Worm (Caenorhabditis elegans) whole organism, L4/young adult: Measurements from ENCODE around the gene chd-3.

ENCODE experiments used
- W03F9.2 ChIP-seq: fragments of 150-350 bp; optimal IDR thresholded peaks from 2 replicates; lab custom pipeline; 2014; ENCODE audit warnings: missing biosample characterization, missing genetic modification characterization
- dao-5 ChIP-seq: sonication (generic microtip); optimal IDR thresholded peaks from 2 replicates; lab custom pipeline; 2016; ENCODE audit warnings: missing genotype, missing genetic modification characterization, moderate library complexity, missing compliant biosample characterization
- him-1 ChIP-seq: sonication (generic microtip); optimal IDR thresholded peaks from 2 replicates; lab custom pipeline; 2016; ENCODE audit warnings: missing genotype, missing genetic modification reagents, missing genetic modification characterization, missing compliant biosample characterization

- TF ChIP-seq him-1 (tag; lab: Kevin White, UChicago) (no peak), dao-5 (tag; lab: Kevin White, UChicago) (no peak), W03F9.2 (tag; lab: Kevin White, UChicago) (no peak)
These were observed at the start of gene chd-3 for ce11 chrX:12852575-12852974.
